Worm (Caenorhabditis elegans): ENCODE measurements around the gene F26D2.14.

DNA sequence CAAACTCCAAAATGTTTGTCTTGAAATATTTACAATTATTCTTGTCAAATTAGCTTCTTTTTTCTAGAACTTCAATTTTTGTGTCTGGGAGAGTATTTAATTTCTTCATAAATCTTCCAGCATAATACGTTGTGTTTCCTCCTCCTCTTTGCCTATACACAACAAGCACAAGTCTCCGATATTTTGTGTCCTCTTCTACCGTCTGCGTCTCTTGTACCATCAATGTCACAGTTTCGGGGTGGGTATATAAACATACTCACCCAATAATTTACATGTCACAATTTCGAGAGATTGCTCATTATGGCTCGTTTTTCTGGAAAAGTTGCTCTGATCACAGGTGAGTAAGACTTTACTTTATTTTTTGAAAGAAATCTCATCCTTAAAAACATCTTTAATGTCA lies 1.9 kb downstream of the F26D2.14 start, which contains the start of gene F26D2.15:
- no peak for TF ChIP-seq ama-1 (optimal IDR thresholded peaks at IDR 0.05)
- TF ChIP-seq tbx-37 (GFP tag; conservative IDR thresholded peaks at IDR 0.05): no peak
- TF ChIP-seq hmbx-1 (tag; optimal IDR thresholded peaks at IDR 0.05): no peak
- TF ChIP-seq flt-1 (GFP tag; IDR thresholded peaks at IDR 0.05): no peak
- TF ChIP-seq scrt-1 (GFP tag; IDR thresholded peaks at IDR 0.05): no peak
- no peak for TF ChIP-seq hmg-4 (GFP tag; optimal IDR thresholded peaks at IDR 0.05)
- no peak for TF ChIP-seq ceh-36 (tag; optimal IDR thresholded peaks at IDR 0.05)
- no peak for TF ChIP-seq aly-1 (tag; optimal IDR thresholded peaks at IDR 0.05)
- TF ChIP-seq F13C5.2 (tag; optimal IDR thresholded peaks at IDR 0.05): no peak
- no peak for TF ChIP-seq B0310.2 (tag; optimal IDR thresholded peaks at IDR 0.05)
